Worm (Caenorhabditis elegans): ENCODE data around the gene srg-28.

DNA sequence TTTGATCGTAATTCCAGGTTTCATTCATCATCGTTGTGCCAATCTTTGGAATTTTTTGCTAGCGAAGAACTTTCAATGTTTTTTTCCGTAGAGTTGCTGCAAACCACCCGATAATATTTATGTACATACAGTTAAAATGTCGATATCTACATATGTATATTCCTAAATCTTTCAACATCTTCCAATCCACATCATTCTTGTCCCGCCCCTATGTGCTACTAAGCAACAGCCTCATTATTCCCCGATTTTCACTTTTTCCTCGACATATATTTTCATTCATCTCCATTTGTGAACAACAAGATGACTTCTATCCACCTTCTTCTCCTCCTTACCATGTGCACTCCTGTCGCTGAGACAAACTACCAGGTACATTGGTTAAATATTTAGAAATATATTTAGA, 37.4 kb downstream of the srg-28 start, which contains the start of gene C35A11.3:
- TF ChIP-seq fos-1 (tag; optimal IDR thresholded peaks at IDR 0.05), result no peak
- TF ChIP-seq R02D3.7 (tag; optimal IDR thresholded peaks at IDR 0.05), result no peak
- TF ChIP-seq jun-1 (tag; optimal IDR thresholded peaks at IDR 0.05), result no peak
- TF ChIP-seq ama-1 (optimal IDR thresholded peaks at IDR 0.05), result no peak
- no peak for TF ChIP-seq unc-62 (GFP tag; optimal IDR thresholded peaks at IDR 0.05 in 1 of 2)
- TF ChIP-seq unc-62 (tag; optimal IDR thresholded peaks at IDR 0.05), result no peak
- no peak for TF ChIP-seq zip-11 (GFP tag; IDR thresholded peaks at IDR 0.05)
- no peak for TF ChIP-seq attf-4 (tag; optimal IDR thresholded peaks at IDR 0.05)
- TF ChIP-seq cey-2 (tag; optimal IDR thresholded peaks at IDR 0.05; ENCODE audit: borderline replicate concordance, insufficient read depth), result no peak
- no peak for TF ChIP-seq nhr-11 (tag; optimal IDR thresholded peaks at IDR 0.05)
- TF ChIP-seq lsy-2 (tag; optimal IDR thresholded peaks at IDR 0.05), result no peak
- no peak for TF ChIP-seq mxl-2 (GFP tag; conservative IDR thresholded peaks at IDR 0.05)

Measured in whole organism, L4 larva.